Worm (Caenorhabditis elegans): ENCODE data around the gene Y66D12A.21.
A peak's percentile ranks its signal among the peaks of the same experiment; 100 is the strongest.

Gene Y66D12A.21

DNA sequence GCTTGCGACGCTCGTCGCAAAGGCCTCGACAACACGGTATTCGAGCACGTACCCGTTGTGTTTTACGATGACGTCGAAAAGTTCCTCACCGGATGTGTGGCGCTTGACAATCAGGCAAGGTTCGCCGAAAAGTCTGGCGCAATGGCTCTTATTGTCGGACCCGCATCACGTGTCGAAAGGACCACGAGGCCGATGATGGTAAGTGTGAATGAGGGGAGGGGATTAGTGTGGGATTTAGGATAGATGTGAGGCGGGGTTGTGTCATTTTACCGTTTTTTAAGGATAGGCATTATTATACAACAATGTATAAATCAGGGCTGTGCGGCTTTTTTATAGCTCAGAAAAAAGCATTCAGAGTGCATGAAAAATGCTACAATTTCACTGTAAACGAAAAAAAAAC, 45.3 kb downstream of the Y66D12A.21 start:
- TF ChIP-seq mbf-1 (tag; optimal IDR thresholded peaks at IDR 0.05) (no peak), ceh-82 (tag; optimal IDR thresholded peaks at IDR 0.05) (no peak), sem-4 (tag; optimal IDR thresholded peaks at IDR 0.05) (no peak), ceh-16 (tag; optimal IDR thresholded peaks at IDR 0.05) (no peak), skn-1 (tag; optimal IDR thresholded peaks at IDR 0.05) (no peak), ztf-11 (tag; optimal IDR thresholded peaks at IDR 0.05) (no peak), ztf-1 (GFP tag; conservative IDR thresholded peaks at IDR 0.05) (no peak), lin-39 (tag; optimal IDR thresholded peaks at IDR 0.05) (no peak), nhr-11 (tag; optimal IDR thresholded peaks at IDR 0.05) (no peak)

DNA sequence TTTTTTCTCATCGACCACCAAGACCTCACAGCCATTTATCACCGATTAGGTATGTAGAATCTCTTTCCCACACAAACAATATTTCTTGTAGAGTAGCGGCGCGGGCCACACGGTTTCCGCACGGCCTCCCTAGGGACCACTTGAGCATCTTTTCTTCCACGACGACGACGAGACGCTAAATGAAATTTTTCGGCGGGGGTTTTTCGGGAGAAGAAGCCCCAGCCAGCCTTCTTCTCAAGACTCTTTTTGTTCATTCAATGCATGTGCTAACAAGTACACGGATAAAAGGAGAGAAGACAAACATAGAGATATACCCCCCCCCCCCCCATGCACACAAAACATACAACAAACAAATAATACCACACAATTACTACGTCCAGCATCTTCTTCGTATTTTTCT, 46.1 kb downstream of the Y66D12A.21 start:
- TF ChIP-seq nhr-12 (tag; optimal IDR thresholded peaks at IDR 0.05) (no peak), lin-39 (tag; optimal IDR thresholded peaks at IDR 0.05) (no peak), ztf-11 (tag; optimal IDR thresholded peaks at IDR 0.05) (no peak)

DNA sequence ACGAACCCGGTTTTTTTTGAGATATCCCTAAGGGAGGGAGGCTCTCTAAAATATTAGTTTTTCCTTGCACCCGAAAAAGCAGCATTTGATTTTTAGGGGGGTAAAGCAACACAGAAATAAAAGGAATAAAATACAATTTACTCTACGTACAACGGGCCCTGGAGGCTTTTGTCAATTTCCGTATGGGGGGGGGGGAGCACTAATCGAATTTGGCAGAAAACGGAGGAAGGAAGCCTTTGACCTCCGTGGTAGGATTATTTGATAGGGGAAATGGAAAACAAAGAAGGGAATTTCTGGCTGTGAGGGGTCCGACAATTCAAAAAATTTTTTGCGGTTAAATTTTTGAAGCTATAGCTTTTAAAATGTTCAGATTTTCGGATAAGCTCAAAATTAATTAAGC, 47.2 kb downstream of the Y66D12A.21 start:
- TF ChIP-seq aly-2 (tag; optimal IDR thresholded peaks at IDR 0.05) (no peak), sma-3 (GFP tag; optimal IDR thresholded peaks at IDR 0.05) (no peak), fos-1 (tag; optimal IDR thresholded peaks at IDR 0.05) (no peak), nhr-11 (tag; optimal IDR thresholded peaks at IDR 0.05) (no peak), ztf-1 (GFP tag; conservative IDR thresholded peaks at IDR 0.05) (no peak), unc-39 (tag; optimal IDR thresholded peaks at IDR 0.05) (no peak), ama-1 (optimal IDR thresholded peaks at IDR 0.05) (no peak), lin-11 (tag; optimal IDR thresholded peaks at IDR 0.05) (no peak), gmeb-1 (tag; optimal IDR thresholded peaks at IDR 0.05) (no peak), C34F6.9 (tag; optimal IDR thresholded peaks at IDR 0.05) (no peak), nhr-10 (tag; optimal IDR thresholded peaks at IDR 0.05) (no peak), ceh-82 (tag; optimal IDR thresholded peaks at IDR 0.05) (no peak)

DNA sequence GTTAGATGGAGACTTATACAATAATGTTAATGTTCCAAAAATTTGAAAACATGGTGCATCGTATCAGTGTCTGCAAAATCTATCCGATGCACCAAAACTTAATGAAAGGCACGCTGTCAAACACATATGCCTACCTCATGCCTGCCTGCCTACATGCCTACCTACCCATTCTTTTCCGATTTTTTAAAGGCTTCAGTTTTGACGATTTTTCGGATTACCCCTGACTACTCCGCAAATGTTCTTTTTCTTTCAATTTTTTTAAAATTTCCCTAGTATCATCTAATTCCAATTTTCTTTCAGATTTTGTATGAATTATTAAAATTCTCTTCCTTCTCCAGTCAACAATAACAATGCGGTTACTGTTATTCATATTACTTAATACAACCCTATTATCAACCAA, 48.5 kb downstream of the Y66D12A.21 start, which contains the start of gene plr-1:
Gene plr-1, plus strand, starts transcription at position 301 of the 400 bp plus-strand sequence.
- TF ChIP-seq ztf-4 (tag; optimal IDR thresholded peaks at IDR 0.05) (no peak), elt-1 (tag; optimal IDR thresholded peaks at IDR 0.05) (no peak), R02D3.7 (tag; optimal IDR thresholded peaks at IDR 0.05) (no peak), lsy-2 (tag; optimal IDR thresholded peaks at IDR 0.05) (no peak), skn-1 (tag; optimal IDR thresholded peaks at IDR 0.05) (no peak), ceh-16 (tag; optimal IDR thresholded peaks at IDR 0.05) (no peak), unc-39 (tag; optimal IDR thresholded peaks at IDR 0.05) (no peak), lin-11 (tag; optimal IDR thresholded peaks at IDR 0.05) (no peak), gmeb-1 (tag; optimal IDR thresholded peaks at IDR 0.05) (no peak)

DNA sequence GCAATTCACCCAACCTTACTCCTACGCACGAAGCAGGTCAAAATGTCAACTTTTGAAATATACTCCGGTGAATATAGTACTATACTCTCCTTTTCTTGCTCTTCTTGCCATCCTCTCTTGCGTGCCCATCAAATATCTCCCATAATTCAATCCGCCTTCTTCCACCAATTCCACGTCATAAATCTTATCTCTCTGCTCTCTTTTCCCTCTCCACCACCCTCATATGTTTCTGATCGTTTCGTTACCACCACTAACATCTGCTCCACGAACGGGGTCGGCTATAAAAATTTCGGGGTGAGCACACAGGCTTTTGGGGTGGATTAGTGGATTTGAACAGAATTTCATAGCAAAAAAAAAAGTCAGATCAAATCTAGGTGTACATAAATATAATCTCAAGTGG, 51.1 kb downstream of the Y66D12A.21 start:
- TF ChIP-seq mab-5 (tag; optimal IDR thresholded peaks at IDR 0.05), result peak; percentile 5
- TF ChIP-seq lin-39 (tag; optimal IDR thresholded peaks at IDR 0.05), result no peak
- no peak for TF ChIP-seq R02D3.7 (tag; optimal IDR thresholded peaks at IDR 0.05)
- no peak for TF ChIP-seq C34F6.9 (tag; optimal IDR thresholded peaks at IDR 0.05)
- TF ChIP-seq nhr-21 (tag; optimal IDR thresholded peaks at IDR 0.05), result no peak
- TF ChIP-seq sem-4 (tag; optimal IDR thresholded peaks at IDR 0.05), result peak; percentile 16
- TF ChIP-seq peb-1 (tag; optimal IDR thresholded peaks at IDR 0.05), result no peak
- TF ChIP-seq elt-1 (tag; optimal IDR thresholded peaks at IDR 0.05), result no peak
